Worm (Caenorhabditis elegans) whole organism, young adult: ENCODE data around the gene F57B1.6.

ENCODE experiments used
- B0035.1 ChIP-seq: sonication (generic microtip); optimal IDR thresholded peaks from 2 replicates; lab custom pipeline; 2016; ENCODE audit warnings: missing genetic modification characterization, mild to moderate bottlenecking, missing compliant biosample characterization, missing genotype, missing genetic modification reagents
- F22D6.2 ChIP-seq: sonication (generic microtip); optimal IDR thresholded peaks from 2 replicates; lab custom pipeline; 2016; ENCODE audit warnings: mild to moderate bottlenecking, missing genetic modification characterization, missing compliant biosample characterization
- attf-5 ChIP-seq: fragments of 200-800 bp; sonication (Bioruptor generic); optimal IDR thresholded peaks from 2 replicates; lab custom pipeline; 2018; ENCODE audit warnings: mild to moderate bottlenecking, missing genetic modification characterization, missing compliant biosample characterization
- lir-1 ChIP-seq: fragments of 200-800 bp; sonication (Bioruptor generic); conservative IDR thresholded peaks from 2 replicates; pipeline ENCODE4 v1.3.6; 2022; ENCODE audit warnings: missing genetic modification reagents, missing genetic modification characterization, missing compliant biosample characterization
- madf-3 ChIP-seq: fragments of 200-800 bp; sonication (Bioruptor generic); IDR thresholded peaks from 2 replicates; pipeline ENCODE4 v1.3.6; 2022; ENCODE audit warnings: missing genetic modification reagents, missing genetic modification characterization, missing compliant biosample characterization
- unc-130 ChIP-seq: sonication (generic microtip); optimal IDR thresholded peaks from 2 replicates; lab custom pipeline; 2016; ENCODE audit warnings: missing genetic modification reagents, missing genetic modification characterization, missing compliant biosample characterization

DNA sequence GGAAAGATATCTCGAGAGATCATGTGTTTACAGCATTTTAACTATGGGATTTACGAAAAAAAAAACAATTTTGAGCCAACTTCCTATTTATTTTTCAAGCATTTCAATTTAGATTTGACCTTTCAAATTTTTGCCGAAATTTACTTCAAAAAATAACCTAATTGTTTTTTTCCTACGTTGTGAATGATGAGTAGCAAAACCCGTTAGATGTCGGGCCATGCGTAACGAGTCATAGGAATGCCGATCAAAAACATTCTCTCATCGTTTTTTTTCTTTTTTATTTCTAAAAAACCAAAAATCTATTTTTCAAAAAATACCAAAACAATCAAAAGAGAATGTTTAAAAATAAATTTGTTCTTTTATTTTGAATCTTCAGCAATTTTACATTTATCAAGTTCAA, 46.6 kb upstream of the F57B1.6 start:
- no peak for TF ChIP-seq madf-3
- no peak for TF ChIP-seq B0035.1 (tag; lab: Kevin White, UChicago)
- no peak for TF ChIP-seq lir-1 (GFP tag; lab: Robert Waterston, UW)
- no peak for TF ChIP-seq F22D6.2 (tag; lab: Kevin White, UChicago)
- TF ChIP-seq attf-5: no peak
- TF ChIP-seq unc-130 (GFP tag; lab: Kevin White, UChicago): no peak
